Worm (Caenorhabditis elegans) whole organism, mixed stage, embryonic: ENCODE measurements around the gene ddl-3.
"Not testable (repeated sequence)": the region's sequence is repeated elsewhere in the genome, so short reads cannot be mapped to it uniquely, and the experiment has no call there.

Experiments used
- M03D4.4 ChIP-seq: sonication (generic microtip); optimal IDR thresholded peaks from 2 replicates; lab custom pipeline; 2017; ENCODE audit warnings: mild to moderate bottlenecking, missing genetic modification characterization, missing compliant biosample characterization
- bed-3 ChIP-seq: fragments of 200-800 bp; sonication (Bioruptor generic); optimal IDR thresholded peaks from 3 replicates; lab custom pipeline; 2018; ENCODE audit warnings: mild to moderate bottlenecking, missing genetic modification characterization, moderate library complexity, missing compliant biosample characterization
- blmp-1 ChIP-seq: fragments of 150-350 bp; optimal IDR thresholded peaks from 2 replicates; lab custom pipeline; 2014; ENCODE audit warnings: missing biosample characterization, missing genetic modification characterization
- ceh-43 ChIP-seq: fragments of 200-800 bp; sonication (Bioruptor generic); optimal IDR thresholded peaks from 2 replicates; lab custom pipeline; 2018; ENCODE audit warnings: mild to moderate bottlenecking, missing genetic modification characterization, moderate library complexity, missing compliant biosample characterization
- ces-1 ChIP-seq: fragments of 150-350 bp; optimal IDR thresholded peaks from 2 replicates; lab custom pipeline; 2014; ENCODE audit warnings: missing biosample characterization, missing genetic modification reagents, missing genetic modification characterization
- cnd-1 ChIP-seq: fragments of 200-800 bp; sonication (Bioruptor generic); optimal IDR thresholded peaks from 2 replicates; lab custom pipeline; 2018; ENCODE audit warnings: mild to moderate bottlenecking, missing genetic modification characterization, missing compliant biosample characterization
- drap-1 ChIP-seq: fragments of 200-800 bp; sonication (Bioruptor generic); optimal IDR thresholded peaks from 3 replicates; lab custom pipeline; 2018; ENCODE audit warnings: mild to moderate bottlenecking, missing genetic modification characterization, missing compliant biosample characterization
- elt-1 ChIP-seq: sonication (generic microtip); optimal IDR thresholded peaks from 2 replicates; lab custom pipeline; 2017; ENCODE audit warnings: missing genetic modification characterization, mild to moderate bottlenecking, missing compliant biosample characterization, antibody characterized with exemption, moderate library complexity, borderline replicate concordance; ENCODE audit not compliant: insufficient read depth
- elt-3 ChIP-seq: fragments of 150-350 bp; optimal IDR thresholded peaks from 2 replicates; lab custom pipeline; 2014; ENCODE audit warnings: missing biosample characterization, missing genetic modification characterization
- flh-1 ChIP-seq: fragments of 200-800 bp; sonication (Bioruptor generic); optimal IDR thresholded peaks from 2 replicates; lab custom pipeline; 2018; ENCODE audit warnings: mild to moderate bottlenecking, missing genetic modification characterization, moderate library complexity, missing compliant biosample characterization
- ham-2 ChIP-seq: fragments of 200-800 bp; sonication (Bioruptor generic); optimal IDR thresholded peaks from 2 replicates; lab custom pipeline; 2018; ENCODE audit warnings: mild to moderate bottlenecking, missing genetic modification characterization, missing compliant biosample characterization
- hlh-1 ChIP-seq: fragments of 150-350 bp; optimal IDR thresholded peaks from 2 replicates; lab custom pipeline; 2014; ENCODE audit warnings: missing biosample characterization, missing genetic modification reagents, missing genetic modification characterization
- lin-13 ChIP-seq: fragments of 150-350 bp; optimal IDR thresholded peaks from 2 replicates; lab custom pipeline; 2014; ENCODE audit warnings: missing biosample characterization, missing genetic modification characterization
- lin-32 ChIP-seq: fragments of 200-800 bp; sonication (Bioruptor generic); optimal IDR thresholded peaks from 2 replicates; lab custom pipeline; 2018; ENCODE audit warnings: mild to moderate bottlenecking, missing genetic modification characterization, missing compliant biosample characterization
- lsy-2 ChIP-seq: fragments of 150-350 bp; optimal IDR thresholded peaks from 2 replicates; lab custom pipeline; 2014; ENCODE audit warnings: missing biosample characterization, missing genetic modification characterization
- mab-5 ChIP-seq: fragments of 150-350 bp; optimal IDR thresholded peaks from 2 replicates; lab custom pipeline; 2014; ENCODE audit warnings: missing biosample characterization, missing genetic modification characterization
- mls-2 ChIP-seq: sonication (generic microtip); optimal IDR thresholded peaks from 2 replicates; lab custom pipeline; 2016; ENCODE audit warnings: mild to moderate bottlenecking, missing genetic modification characterization, moderate library complexity, missing compliant biosample characterization
- nhr-12 ChIP-seq: fragments of 150-350 bp; optimal IDR thresholded peaks from 2 replicates; lab custom pipeline; 2014; ENCODE audit warnings: missing biosample characterization, missing genetic modification characterization
- nhr-2 ChIP-seq: fragments of 150-350 bp; optimal IDR thresholded peaks from 2 replicates; lab custom pipeline; 2014; ENCODE audit warnings: missing biosample characterization, missing genetic modification characterization
- nhr-28 ChIP-seq: fragments of 150-350 bp; optimal IDR thresholded peaks from 2 replicates; lab custom pipeline; 2014; ENCODE audit warnings: missing biosample characterization, missing genetic modification characterization
- nhr-76 ChIP-seq: sonication (generic microtip); optimal IDR thresholded peaks from 2 replicates; lab custom pipeline; 2017; ENCODE audit warnings: missing biosample characterization, missing genetic modification characterization
- pha-4 ChIP-seq: fragments of 150-350 bp; optimal IDR thresholded peaks from 2 replicates; lab custom pipeline; 2018; ENCODE audit warnings: missing biosample characterization, missing genetic modification reagents, missing genetic modification characterization
- snpc-4 ChIP-seq: fragments of 150-350 bp; optimal IDR thresholded peaks from 2 replicates; lab custom pipeline; 2014; ENCODE audit warnings: missing biosample characterization, missing genetic modification characterization
- tbx-8 ChIP-seq: fragments of 200-800 bp; sonication (Bioruptor generic); optimal IDR thresholded peaks from 2 replicates; lab custom pipeline; 2018; ENCODE audit warnings: mild to moderate bottlenecking, missing genetic modification characterization, moderate library complexity, missing compliant biosample characterization
- unc-39 ChIP-seq: fragments of 150-350 bp; optimal IDR thresholded peaks from 2 replicates; lab custom pipeline; 2014; ENCODE audit warnings: missing biosample characterization, missing genetic modification characterization
- unc-62 ChIP-seq: fragments of 150-350 bp; optimal IDR thresholded peaks from 2 replicates; lab custom pipeline; 2014; ENCODE audit warnings: missing biosample characterization, missing genetic modification reagents, missing genetic modification characterization
- zip-8 ChIP-seq: fragments of 150-350 bp; optimal IDR thresholded peaks from 2 replicates; lab custom pipeline; 2014; ENCODE audit warnings: missing biosample characterization, missing genetic modification characterization
- ztf-11 ChIP-seq: fragments of 150-350 bp; optimal IDR thresholded peaks from 2 replicates; lab custom pipeline; 2014; ENCODE audit warnings: missing biosample characterization, missing genetic modification characterization

Gene ddl-3

DNA sequence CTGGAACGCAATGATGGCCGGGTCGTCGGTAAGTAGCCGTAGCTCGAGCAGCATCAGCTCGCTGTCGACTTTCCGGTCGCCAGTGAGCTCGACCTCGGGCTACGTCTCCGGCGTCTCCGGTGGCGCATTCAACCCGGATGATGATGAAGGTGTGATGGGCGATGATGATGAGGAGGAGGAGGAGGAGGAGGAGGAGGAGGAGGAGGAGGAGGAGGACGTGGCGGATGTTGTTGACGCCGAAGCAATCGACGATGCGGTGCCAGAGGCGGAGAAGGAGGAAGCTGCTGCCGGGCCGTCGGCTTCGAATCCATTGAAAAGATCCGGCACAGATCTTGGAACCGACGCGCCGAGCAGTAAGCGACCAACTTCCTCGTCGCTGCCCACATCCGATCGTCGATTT is 25.0 kb downstream of the ddl-3 start:
- TF ChIP-seq mls-2 (tag; lab: Kevin White, UChicago), result peak; percentile 0
- no peak for TF ChIP-seq ham-2

DNA sequence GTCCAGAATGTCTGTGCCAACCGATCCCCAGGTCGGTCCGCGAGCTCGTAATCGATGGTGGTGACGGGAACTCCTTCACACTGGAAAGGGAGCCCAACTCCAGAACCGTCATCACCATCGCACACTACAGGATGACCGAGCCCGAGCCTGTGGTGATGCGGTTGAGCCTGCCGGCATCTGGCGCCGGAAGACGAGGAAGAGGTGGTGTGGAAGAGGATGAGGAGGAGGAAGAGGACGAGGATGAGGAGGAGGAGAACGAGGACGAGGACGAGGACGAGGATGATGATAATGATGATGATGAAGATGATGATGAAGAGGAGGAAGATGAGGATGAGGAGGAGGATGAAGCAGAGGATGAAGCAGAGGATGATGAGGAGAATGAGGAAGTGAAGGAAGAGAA is 26.2 kb downstream of the ddl-3 start, which contains the start of gene Y54G11A.14:
Y54G11A.14 (plus strand) TSS at position 132 of the 400 bp plus-strand sequence.
- no peak for TF ChIP-seq unc-62
- no peak for TF ChIP-seq ztf-11 (tag; lab: Kevin White, UChicago)
- no peak for TF ChIP-seq unc-39 (tag; lab: Kevin White, UChicago)
- no peak for TF ChIP-seq mls-2 (tag; lab: Kevin White, UChicago)
- no peak for TF ChIP-seq elt-1 (tag; lab: Kevin White, UChicago)
- no peak for TF ChIP-seq lin-32 (GFP tag; lab: Kevin White, UChicago)
- TF ChIP-seq elt-3, result no peak
- no peak for TF ChIP-seq tbx-8 (GFP tag; lab: Kevin White, UChicago)
- no peak for TF ChIP-seq hlh-1 (tag; lab: Kevin White, UChicago)
- TF ChIP-seq lin-13 (tag; lab: Kevin White, UChicago), result no peak

DNA sequence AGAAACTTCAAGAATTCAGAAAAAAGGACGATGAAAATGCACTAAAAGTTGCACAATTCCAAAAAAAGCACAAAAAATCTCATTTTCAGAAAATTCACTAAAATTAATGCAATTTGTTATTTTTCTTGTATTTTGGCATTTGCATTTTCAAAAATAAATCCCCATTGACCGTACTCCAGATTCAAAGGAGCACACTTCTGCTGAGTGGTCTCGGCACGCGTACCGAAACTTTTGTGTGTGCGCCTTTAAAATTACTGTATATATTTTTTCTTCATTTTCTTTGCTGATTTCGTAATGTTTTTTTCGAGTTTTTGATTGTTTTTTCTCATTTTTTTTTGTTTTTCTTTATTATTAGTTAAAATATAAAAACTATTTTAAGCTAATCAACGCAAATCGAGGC is 32.1 kb downstream of the ddl-3 start:
- TF ChIP-seq ztf-11 (tag; lab: Kevin White, UChicago) (no peak), blmp-1 (tag; lab: Kevin White, UChicago) (no peak), cnd-1 (tag; lab: Kevin White, UChicago) (no peak), ham-2 (no peak), zip-8 (tag; lab: Kevin White, UChicago) (no peak), elt-1 (tag; lab: Kevin White, UChicago) (no peak), drap-1 (GFP tag; lab: Kevin White, UChicago) (no peak)

ce11 chrII:14311537-14311936 is 32.7 kb downstream of the ddl-3 start:
- TF ChIP-seq bed-3 (GFP tag; lab: Kevin White, UChicago) (no peak), blmp-1 (tag; lab: Kevin White, UChicago) (no peak), lsy-2 (no peak), lin-32 (GFP tag; lab: Kevin White, UChicago) (no peak), tbx-8 (GFP tag; lab: Kevin White, UChicago) (no peak), ces-1 (GFP tag; lab: Kevin White, UChicago) (no peak), mls-2 (tag; lab: Kevin White, UChicago) (no peak), nhr-28 (tag; lab: Kevin White, UChicago) (no peak), mab-5 (tag; lab: Kevin White, UChicago) (no peak), nhr-2 (tag; lab: Kevin White, UChicago) (no peak), hlh-1 (tag; lab: Kevin White, UChicago) (no peak), ztf-11 (tag; lab: Kevin White, UChicago) (no peak), zip-8 (tag; lab: Kevin White, UChicago) (no peak), nhr-76 (tag; lab: Kevin White, UChicago) (no peak), drap-1 (GFP tag; lab: Kevin White, UChicago) (no peak), ceh-43 (GFP tag; lab: Kevin White, UChicago) (no peak)

DNA sequence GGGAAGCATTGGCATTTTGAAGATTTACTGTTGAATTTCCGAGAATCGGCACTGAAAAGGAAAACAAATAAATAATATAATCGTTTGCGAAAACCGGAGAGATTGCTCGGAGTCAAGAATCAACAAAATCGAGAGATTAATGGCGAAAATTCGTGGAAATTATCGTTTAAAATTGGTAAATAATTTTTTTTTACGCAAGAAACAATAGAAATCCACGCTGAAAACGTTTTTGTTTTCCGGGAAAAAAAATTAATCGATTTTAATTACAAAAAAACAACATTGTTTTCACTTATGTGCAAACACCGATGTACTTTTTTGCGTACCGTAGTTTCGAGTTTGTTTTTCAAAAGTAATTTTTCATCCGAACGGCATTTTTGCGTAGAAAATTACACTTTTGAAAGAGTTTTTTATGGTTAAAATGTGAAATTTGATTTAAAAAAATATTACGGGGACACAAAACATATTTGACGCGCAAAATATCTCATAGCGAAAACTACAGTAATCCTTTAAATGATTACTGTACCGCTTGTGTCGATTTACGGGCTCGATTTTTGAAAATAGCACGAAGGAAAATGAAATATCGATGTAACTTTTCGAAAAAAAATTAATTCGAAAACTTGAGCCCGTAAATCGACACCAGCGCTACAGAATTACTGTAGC is 33.4 kb downstream of the ddl-3 start, which contains the start of gene ctl-3:
ctl-3 (minus strand) TSS at position 51 of the 660 bp plus-strand sequence.
- TF ChIP-seq M03D4.4 (tag; lab: Kevin White, UChicago) (no peak), ham-2 (no peak), flh-1 (no peak), snpc-4 (tag; lab: Kevin White, UChicago) (no peak), nhr-12 (no peak)

DNA sequence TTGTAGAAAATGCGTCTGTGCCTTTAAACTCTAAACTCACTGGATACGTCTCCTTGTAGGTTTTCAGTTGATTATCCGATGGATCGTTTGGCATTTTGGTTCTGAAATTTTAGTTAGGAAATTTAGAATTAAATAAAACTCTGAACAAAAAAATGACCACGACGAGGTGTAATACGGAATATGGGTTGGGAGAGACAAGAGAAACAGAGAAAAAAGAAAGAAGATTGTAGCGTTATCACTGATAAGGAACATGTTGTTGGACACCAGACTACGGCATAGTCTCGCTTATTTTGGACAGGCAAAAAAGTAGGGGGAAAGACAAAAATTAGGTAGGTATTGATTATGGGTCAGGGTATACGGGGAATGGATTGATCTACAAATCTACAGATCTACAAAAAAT is 38.1 kb downstream of the ddl-3 start, which contains the start of gene ctl-1:
ctl-1 (minus strand) TSS at position 101 of the 400 bp plus-strand sequence.
- TF ChIP-seq pha-4; blmp-1 (tag; lab: Kevin White, UChicago); tbx-8 (GFP tag; lab: Kevin White, UChicago): not testable (repeated sequence)
